Fruit fly (Drosophila melanogaster): ENCODE data around the gene polo.

- TF ChIP-seq acj6 (GFP tag; optimal IDR thresholded peaks at IDR 0.05) (no peak), ss (GFP tag; optimal IDR thresholded peaks at IDR 0.05) (no peak), CG11902 (GFP tag; optimal IDR thresholded peaks at IDR 0.05) (no peak)
Observed at dm6 chr3L:20320044-20320443, 10.6 kb downstream of the polo start.
